Fruit fly (Drosophila melanogaster): Measurements from ENCODE around the gene CG6769.
A peak's percentile ranks its signal among the peaks of the same experiment; 100 is the strongest.

CG6769 gene

DNA sequence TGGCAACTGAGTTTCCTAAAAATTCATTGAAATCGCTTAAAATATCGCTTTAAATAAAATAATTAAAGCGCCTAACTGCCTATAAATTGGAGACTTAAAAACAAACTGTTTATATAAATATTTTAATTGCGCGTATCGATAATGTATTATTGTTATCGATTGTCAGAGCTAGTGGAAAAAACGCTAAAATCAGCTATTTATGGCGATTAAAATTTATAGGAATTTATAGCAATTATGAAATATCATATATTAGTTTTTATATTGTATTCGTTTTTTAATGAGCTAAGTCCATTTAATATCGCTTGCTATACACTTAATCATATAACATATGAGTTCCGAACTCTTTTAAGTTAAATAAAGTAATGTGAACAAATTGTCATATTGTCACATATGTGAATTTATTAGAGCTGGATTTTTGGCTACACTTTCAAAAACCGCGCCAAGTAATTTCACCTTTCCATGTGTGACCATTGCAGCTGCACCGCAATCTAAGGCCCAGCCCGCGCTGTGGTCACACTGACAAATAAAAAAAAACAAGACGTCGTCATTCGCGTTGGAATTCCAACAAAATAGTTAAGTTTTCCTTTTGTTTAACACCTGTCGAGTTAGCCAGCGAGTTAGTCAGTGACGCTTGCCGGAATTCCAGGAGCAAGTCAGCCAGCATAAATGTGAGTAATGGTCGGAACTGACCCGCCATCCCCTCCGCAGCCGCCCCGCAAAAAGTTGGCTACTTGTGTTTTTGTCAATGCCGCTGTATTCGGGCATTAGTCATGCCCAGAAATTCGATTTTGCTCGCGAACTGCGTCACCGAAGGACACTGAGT lies 46.6 kb downstream of the CG6769 start, which contains the start of the genes CG7772 and Vps4 (continued):
- no peak for TF ChIP-seq chif (GFP tag; optimal IDR thresholded peaks at IDR 0.05)
- no peak for TF ChIP-seq CG11504 (tag; optimal IDR thresholded peaks at IDR 0.05)
- no peak for TF ChIP-seq CG10431 (GFP tag; optimal IDR thresholded peaks at IDR 0.05)
- no peak for TF ChIP-seq cg (GFP tag; optimal IDR thresholded peaks at IDR 0.05)
- no peak for TF ChIP-seq eve (GFP tag; optimal IDR thresholded peaks at IDR 0.05)
- TF ChIP-seq caup (GFP tag; optimal IDR thresholded peaks at IDR 0.05; ENCODE audit: severe bottlenecking): no peak
- TF ChIP-seq Dek (tag; optimal IDR thresholded peaks at IDR 0.05): no peak
- TF ChIP-seq pfk (GFP tag; optimal IDR thresholded peaks at IDR 0.05): no peak
- TF ChIP-seq dimm (GFP tag; IDR thresholded peaks at IDR 0.05): no peak
- TF ChIP-seq CG9932 (GFP tag; IDR thresholded peaks at IDR 0.05): no peak
- no peak for TF ChIP-seq Xrp1 (GFP tag; IDR thresholded peaks at IDR 0.05)
- TF ChIP-seq CG13287 (GFP tag; IDR thresholded peaks at IDR 0.05; ENCODE audit: partially characterized antibody): no peak; the same call in 1 of the 2 replicates
- TF ChIP-seq sd (tag; optimal IDR thresholded peaks at IDR 0.05): peak; percentile 93
- TF ChIP-seq CG6791 (GFP tag; IDR thresholded peaks at IDR 0.05; ENCODE audit: partially characterized antibody): peak; percentile 36; the same call in 1 of the 3 replicates
- TF ChIP-seq exex (tag; optimal IDR thresholded peaks at IDR 0.05): no peak
- TF ChIP-seq fru (optimal IDR thresholded peaks at IDR 0.05): no peak
- no peak for TF ChIP-seq pnt (GFP tag; optimal IDR thresholded peaks at IDR 0.05)
- no peak for TF ChIP-seq Six4 (GFP tag; optimal IDR thresholded peaks at IDR 0.05)
- no peak for TF ChIP-seq dmrt99B (tag; optimal IDR thresholded peaks at IDR 0.05)
- no peak for TF ChIP-seq sc (optimal IDR thresholded peaks at IDR 0.05)
- TF ChIP-seq sc (GFP tag; optimal IDR thresholded peaks at IDR 0.05): no peak
- TF ChIP-seq Hr78 (GFP tag; optimal IDR thresholded peaks at IDR 0.05): no peak
- TF ChIP-seq pum (GFP tag; optimal IDR thresholded peaks at IDR 0.05): no peak
- TF ChIP-seq CG13775 (GFP tag; optimal IDR thresholded peaks at IDR 0.05): no peak
- no peak for TF ChIP-seq dan (GFP tag; IDR thresholded peaks at IDR 0.05)
- no peak for TF ChIP-seq Aef1 (GFP tag; IDR thresholded peaks at IDR 0.05)
- no peak for TF ChIP-seq CG6854 (GFP tag; optimal IDR thresholded peaks at IDR 0.05)
- no peak for TF ChIP-seq CG2889 (GFP tag; IDR thresholded peaks at IDR 0.05)
- no peak for TF ChIP-seq CG3163 (GFP tag; optimal IDR thresholded peaks at IDR 0.05)
- no peak for TF ChIP-seq Dfd (GFP tag; optimal IDR thresholded peaks at IDR 0.05)
- TF ChIP-seq ro (GFP tag; IDR thresholded peaks at IDR 0.05): no peak
- no peak for TF ChIP-seq Dip3 (GFP tag; optimal IDR thresholded peaks at IDR 0.05)
- no peak for TF ChIP-seq Fer3 (tag; optimal IDR thresholded peaks at IDR 0.05)
- no peak for TF ChIP-seq btn (GFP tag; optimal IDR thresholded peaks at IDR 0.05)
- no peak for TF ChIP-seq Mad (GFP tag; optimal IDR thresholded peaks at IDR 0.05)
- no peak for TF ChIP-seq CG9609 (GFP tag; optimal IDR thresholded peaks at IDR 0.05)
- TF ChIP-seq ken (GFP tag; IDR thresholded peaks at IDR 0.05): no peak
- no peak for TF ChIP-seq lab (GFP tag; optimal IDR thresholded peaks at IDR 0.05)
- TF ChIP-seq CG13123 (GFP tag; optimal IDR thresholded peaks at IDR 0.05): no peak
- no peak for TF ChIP-seq CG11695 (GFP tag; IDR thresholded peaks at IDR 0.05)
- TF ChIP-seq Chrac-16 (GFP tag; optimal IDR thresholded peaks at IDR 0.05): no peak
- no peak for TF ChIP-seq CG4707 (GFP tag; optimal IDR thresholded peaks at IDR 0.05)
- peak; percentile 10 for TF ChIP-seq gsb-n (tag; optimal IDR thresholded peaks at IDR 0.05)
- no peak for TF ChIP-seq CG4360 (GFP tag; IDR thresholded peaks at IDR 0.05)
- no peak for TF ChIP-seq CG10959 (GFP tag; IDR thresholded peaks at IDR 0.05)
- no peak for TF ChIP-seq tap (tag; optimal IDR thresholded peaks at IDR 0.05)
- TF ChIP-seq p53 (GFP tag; optimal IDR thresholded peaks at IDR 0.05): no peak
- no peak for TF ChIP-seq wor (GFP tag; IDR thresholded peaks at IDR 0.05)
- no peak for TF ChIP-seq ranshi (GFP tag; IDR thresholded peaks at IDR 0.05)
- TF ChIP-seq Meics (GFP tag; optimal IDR thresholded peaks at IDR 0.05): no peak
- no peak for TF ChIP-seq salm (tag; optimal IDR thresholded peaks at IDR 0.05)

Data from whole organism, embryonic.